Worm (Caenorhabditis elegans) whole organism, early embryonic: ENCODE measurements around the gene B0491.6.

Source experiments
- F13C5.2 ChIP-seq: sonication (generic microtip); optimal IDR thresholded peaks from 2 replicates; lab custom pipeline; 2017; ENCODE audit warnings: mild to moderate bottlenecking, missing genetic modification characterization, inconsistent platforms, missing compliant biosample characterization
- ama-1 ChIP-seq: fragments of 150-350 bp; optimal IDR thresholded peaks from 2 replicates; lab custom pipeline; 2014
- ceh-13 ChIP-seq: fragments of 200-800 bp; sonication (Bioruptor generic); optimal IDR thresholded peaks from 2 replicates; lab custom pipeline; 2018; ENCODE audit warnings: mild to moderate bottlenecking, missing genetic modification characterization, missing compliant biosample characterization
- pes-1 ChIP-seq: fragments of 200-800 bp; sonication (Bioruptor generic); IDR thresholded peaks from 2 replicates; pipeline ENCODE4 v1.3.6; 2022; ENCODE audit warnings: missing genetic modification reagents, missing genetic modification characterization, missing compliant biosample characterization
- tbx-37 ChIP-seq: fragments of 200-800 bp; sonication (Bioruptor generic); conservative IDR thresholded peaks from 2 replicates; pipeline ENCODE4 v1.3.6; 2022; ENCODE audit warnings: missing genetic modification reagents, missing genetic modification characterization, missing compliant biosample characterization

DNA sequence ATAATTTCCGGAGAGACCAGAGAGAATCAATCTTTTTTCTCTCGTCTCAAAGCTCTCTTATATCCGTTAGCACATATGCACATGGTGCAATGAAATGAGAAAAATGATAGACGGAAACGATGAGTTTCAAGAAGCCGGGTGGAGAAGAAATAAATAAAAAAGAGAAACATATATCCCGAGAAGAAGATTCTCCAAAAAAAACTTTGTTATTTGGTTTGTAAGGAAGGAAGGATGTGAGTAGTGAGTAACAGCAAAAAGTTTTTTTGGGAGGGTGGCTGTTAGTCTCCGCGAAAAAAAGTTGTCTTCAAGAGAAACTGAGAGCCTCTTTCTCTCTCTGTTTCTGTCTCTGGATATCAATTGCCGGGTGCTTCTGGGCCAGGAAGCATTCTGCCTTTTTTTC lies 31.5 kb downstream of the B0491.6 start:
- TF ChIP-seq F13C5.2 (tag; lab: Kevin White, UChicago) (no peak), pes-1 (no peak), ama-1 (lab: Kevin White, UChicago) (no peak), ceh-13 (GFP tag; lab: Kevin White, UChicago) (no peak), tbx-37 (GFP tag; lab: Robert Waterston, UW) (no peak)
